Fruit fly (Drosophila melanogaster): ENCODE measurements around the gene bdl.

Gene bdl

dm6 chr2L:4286014-4286527 lies 38.3 kb upstream of the bdl start (continued):
- TF ChIP-seq Pdp1 (GFP tag; optimal IDR thresholded peaks at IDR 0.05) (peak; percentile 19 to 49), tx (GFP tag; optimal IDR thresholded peaks at IDR 0.05) (peak; percentile 1), CG1832 (GFP tag; optimal IDR thresholded peaks at IDR 0.05) (no peak), Ada2b (GFP tag; IDR thresholded peaks at IDR 0.05) (no peak), CG1529 (GFP tag; optimal IDR thresholded peaks at IDR 0.05) (no peak), CG18476 (GFP tag; optimal IDR thresholded peaks at IDR 0.05) (peak; percentile 22), unc-4 (GFP tag; IDR thresholded peaks at IDR 0.05; ENCODE audit: partially characterized antibody) (no peak), caup (GFP tag; optimal IDR thresholded peaks at IDR 0.05; ENCODE audit: severe bottlenecking) (no peak), bsh (GFP tag; optimal IDR thresholded peaks at IDR 0.05) (peak in 1 of 2 experiments; percentile 59), crp (GFP tag; optimal IDR thresholded peaks at IDR 0.05) (no peak), CG8359 (GFP tag; optimal IDR thresholded peaks at IDR 0.05; ENCODE audit: borderline replicate concordance) (no peak), BtbVII (GFP tag; optimal IDR thresholded peaks at IDR 0.05) (no peak), CG15601 (tag; optimal IDR thresholded peaks at IDR 0.05) (peak; percentile 51), salm (tag; optimal IDR thresholded peaks at IDR 0.05) (no peak), HmgD (GFP tag; optimal IDR thresholded peaks at IDR 0.05) (no peak), corto (GFP tag; optimal IDR thresholded peaks at IDR 0.05) (no peak), Rfx (GFP tag; IDR thresholded peaks at IDR 0.05) (no peak), gcm (GFP tag; optimal IDR thresholded peaks at IDR 0.05) (no peak), Dbx (GFP tag; IDR thresholded peaks at IDR 0.05) (no peak), Kr (GFP tag; optimal IDR thresholded peaks at IDR 0.05) (no peak), CG10654 (GFP tag; optimal IDR thresholded peaks at IDR 0.05) (no peak), CG12104 (GFP tag; optimal IDR thresholded peaks at IDR 0.05) (no peak), trh (GFP tag; optimal IDR thresholded peaks at IDR 0.05) (no peak), Asciz (GFP tag; optimal IDR thresholded peaks at IDR 0.05) (peak; percentile 27), nerfin-2 (GFP tag; IDR thresholded peaks at IDR 0.05; ENCODE audit: partially characterized antibody) (no peak), sens (GFP tag) (peak; percentile 93), fd3F (GFP tag; optimal IDR thresholded peaks at IDR 0.05) (no peak), tgo (GFP tag; IDR thresholded peaks at IDR 0.05) (no peak), CG8388 (GFP tag; optimal IDR thresholded peaks at IDR 0.05) (peak; percentile 49), CG7372 (GFP tag; IDR thresholded peaks at IDR 0.05) (no peak), kah (GFP tag; optimal IDR thresholded peaks at IDR 0.05) (no peak), pan (optimal IDR thresholded peaks at IDR 0.05) (no peak), pan (GFP tag; optimal IDR thresholded peaks at IDR 0.05 in 1 of 2, IDR thresholded peaks at IDR 0.05 in 1 of 2) (peak in 1 of 2 experiments; percentile 41), lola (GFP tag; optimal IDR thresholded peaks at IDR 0.05) (peak in 1 of 3 experiments; percentile 50), CG15011 (GFP tag; optimal IDR thresholded peaks at IDR 0.05) (no peak), Hr51 (GFP tag; optimal IDR thresholded peaks at IDR 0.05) (peak in 1 of 2 experiments; percentile 55), CG10267 (tag; optimal IDR thresholded peaks at IDR 0.05) (peak; percentile 19), YL-1 (GFP tag; optimal IDR thresholded peaks at IDR 0.05) (no peak), ara (GFP tag; IDR thresholded peaks at IDR 0.05) (no peak), Lhr (GFP tag; optimal IDR thresholded peaks at IDR 0.05) (no peak), CG5245 (GFP tag; optimal IDR thresholded peaks at IDR 0.05) (no peak), Ravus (GFP tag; IDR thresholded peaks at IDR 0.05) (no peak), CG7987 (GFP tag; optimal IDR thresholded peaks at IDR 0.05) (no peak), ewg (GFP tag; optimal IDR thresholded peaks at IDR 0.05) (no peak), jigr1 (GFP tag; IDR thresholded peaks at IDR 0.05) (no peak), CG12659 (GFP tag; optimal IDR thresholded peaks at IDR 0.05) (peak; percentile 38), CG34422 (GFP tag; IDR thresholded peaks at IDR 0.05) (no peak), slp2 (GFP tag; optimal IDR thresholded peaks at IDR 0.05) (no peak), CG6683 (GFP tag; optimal IDR thresholded peaks at IDR 0.05) (no peak)

All from whole organism, embryonic.